Worm (Caenorhabditis elegans) whole organism, mixed stage, embryonic: ENCODE results near the gene C33A12.3.

Experiments used
- blmp-1 ChIP-seq: fragments of 150-350 bp; optimal IDR thresholded peaks from 2 replicates; lab custom pipeline; 2014; ENCODE audit warnings: missing biosample characterization, missing genetic modification characterization
- ceh-39 ChIP-seq: fragments of 150-350 bp; optimal IDR thresholded peaks from 2 replicates; lab custom pipeline; 2014; ENCODE audit warnings: missing biosample characterization, missing genetic modification characterization
- lin-13 ChIP-seq: fragments of 150-350 bp; optimal IDR thresholded peaks from 2 replicates; lab custom pipeline; 2014; ENCODE audit warnings: missing biosample characterization, missing genetic modification characterization
- mab-5 ChIP-seq: fragments of 150-350 bp; optimal IDR thresholded peaks from 2 replicates; lab custom pipeline; 2014; ENCODE audit warnings: missing biosample characterization, missing genetic modification characterization
- nhr-12 ChIP-seq: fragments of 150-350 bp; optimal IDR thresholded peaks from 2 replicates; lab custom pipeline; 2014; ENCODE audit warnings: missing biosample characterization, missing genetic modification characterization
- nhr-237 ChIP-seq: fragments of 150-350 bp; optimal IDR thresholded peaks from 2 replicates; lab custom pipeline; 2014; ENCODE audit warnings: missing biosample characterization, missing genetic modification characterization
- nhr-28 ChIP-seq: fragments of 150-350 bp; optimal IDR thresholded peaks from 2 replicates; lab custom pipeline; 2014; ENCODE audit warnings: missing biosample characterization, missing genetic modification characterization
- pha-4 ChIP-seq: fragments of 150-350 bp; optimal IDR thresholded peaks from 2 replicates; lab custom pipeline; 2018; ENCODE audit warnings: missing biosample characterization, missing genetic modification reagents, missing genetic modification characterization
- sem-2 ChIP-seq: fragments of 200-800 bp; sonication (Bioruptor generic); optimal IDR thresholded peaks from 2 replicates; lab custom pipeline; 2018; ENCODE audit warnings: mild to moderate bottlenecking, missing genetic modification characterization, missing compliant biosample characterization
- snpc-4 ChIP-seq: fragments of 150-350 bp; optimal IDR thresholded peaks from 2 replicates; lab custom pipeline; 2014; ENCODE audit warnings: missing biosample characterization, missing genetic modification characterization
- tbx-8 ChIP-seq: fragments of 200-800 bp; sonication (Bioruptor generic); optimal IDR thresholded peaks from 2 replicates; lab custom pipeline; 2018; ENCODE audit warnings: mild to moderate bottlenecking, missing genetic modification characterization, moderate library complexity, missing compliant biosample characterization
- unc-39 ChIP-seq: fragments of 150-350 bp; optimal IDR thresholded peaks from 2 replicates; lab custom pipeline; 2014; ENCODE audit warnings: missing biosample characterization, missing genetic modification characterization
- unc-62 ChIP-seq: fragments of 150-350 bp; optimal IDR thresholded peaks from 2 replicates; lab custom pipeline; 2014; ENCODE audit warnings: missing biosample characterization, missing genetic modification reagents, missing genetic modification characterization
- ztf-11 ChIP-seq: fragments of 150-350 bp; optimal IDR thresholded peaks from 2 replicates; lab custom pipeline; 2014; ENCODE audit warnings: missing biosample characterization, missing genetic modification characterization

DNA sequence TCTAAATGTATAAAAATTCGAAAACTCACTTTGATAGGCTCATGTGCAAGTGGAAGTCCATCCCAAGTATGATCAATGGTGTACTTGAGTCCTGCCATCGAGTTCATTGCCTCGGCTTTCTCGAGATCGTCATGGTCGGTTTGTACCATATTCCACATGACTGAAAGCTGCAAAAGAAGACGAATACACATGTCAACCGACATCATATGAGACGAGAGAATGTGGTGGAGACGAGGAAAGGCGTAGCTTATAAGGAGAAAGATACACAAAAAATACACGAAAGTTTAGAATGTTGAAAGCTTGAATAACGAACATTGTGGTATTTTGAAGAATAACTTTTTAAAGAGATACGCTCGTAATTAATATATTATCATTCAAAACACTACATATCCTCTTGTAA, at the start of gene C33A12.3:
- no peak for TF ChIP-seq nhr-237 (tag; lab: Kevin White, UChicago)
- TF ChIP-seq snpc-4 (tag; lab: Kevin White, UChicago): no peak
- no peak for TF ChIP-seq pha-4 (tag; lab: Kevin White, UChicago)
- no peak for TF ChIP-seq nhr-12 (tag; lab: Kevin White, UChicago)
- no peak for TF ChIP-seq unc-39 (tag; lab: Kevin White, UChicago)
- TF ChIP-seq tbx-8 (GFP tag; lab: Kevin White, UChicago): no peak
- TF ChIP-seq mab-5: no peak
- no peak for TF ChIP-seq ztf-11
- no peak for TF ChIP-seq lin-13
- TF ChIP-seq sem-2 (GFP tag; lab: Kevin White, UChicago): no peak
- no peak for TF ChIP-seq unc-62 (GFP tag; lab: Kevin White, UChicago)
- no peak for TF ChIP-seq blmp-1 (tag; lab: Kevin White, UChicago)
- no peak for TF ChIP-seq nhr-28 (tag; lab: Kevin White, UChicago)
- TF ChIP-seq ceh-39 (tag; lab: Kevin White, UChicago): no peak
